Worm (Caenorhabditis elegans) whole organism, L4 larva: ENCODE data around the gene sam-4.

Experiments used
- Y105C5A.15 ChIP-seq: fragments of 200-800 bp; sonication (Bioruptor generic); IDR thresholded peaks from 2 replicates; pipeline ENCODE4 v1.3.6; 2022; ENCODE audit warnings: missing genetic modification characterization, missing compliant biosample characterization
- ZK546.5 ChIP-seq, 2 experiments: sonication (generic microtip); optimal IDR thresholded peaks; 2 replicates each; lab custom pipeline; 2017; ENCODE audit warnings: missing biosample characterization in 2 of 2, missing genetic modification characterization in 2 of 2
- aha-1 ChIP-seq: fragments of 150-350 bp; peaks from one replicate; lab custom pipeline; 2014; ENCODE audit warnings: missing biosample characterization, missing genetic modification characterization
- ceh-32 ChIP-seq: sonication (generic microtip); optimal IDR thresholded peaks from 2 replicates; lab custom pipeline; 2016; ENCODE audit warnings: mild to moderate bottlenecking, missing genetic modification characterization, missing compliant biosample characterization; ENCODE audit not compliant: poor library complexity
- ceh-44 ChIP-seq: fragments of 200-800 bp; sonication (Bioruptor generic); IDR thresholded peaks from 2 replicates; pipeline ENCODE4 v1.3.6; 2022; ENCODE audit warnings: missing genetic modification reagents, missing genetic modification characterization, missing compliant biosample characterization
- ceh-62 ChIP-seq: sonication (generic microtip); optimal IDR thresholded peaks from 2 replicates; lab custom pipeline; 2017; ENCODE audit warnings: missing biosample characterization, missing genetic modification characterization
- cey-2 ChIP-seq: sonication (generic microtip); optimal IDR thresholded peaks from 3 replicates; lab custom pipeline; 2017; ENCODE audit warnings: missing genetic modification characterization, mild to moderate bottlenecking, missing compliant biosample characterization, antibody characterized with exemption, borderline replicate concordance; ENCODE audit not compliant: insufficient read depth
- daf-19 ChIP-seq: fragments of 200-800 bp; sonication (Bioruptor generic); conservative IDR thresholded peaks from 2 replicates; pipeline ENCODE4 v1.3.6; 2022; ENCODE audit warnings: missing genetic modification characterization, missing compliant biosample characterization
- daf-8 ChIP-seq: fragments of 200-800 bp; sonication (Bioruptor generic); IDR thresholded peaks from 2 replicates; pipeline ENCODE4 v1.3.6; 2022; ENCODE audit warnings: missing genetic modification characterization, missing compliant biosample characterization
- dmd-6 ChIP-seq: fragments of 200-800 bp; sonication (Bioruptor generic); IDR thresholded peaks from 2 replicates; pipeline ENCODE4 v1.3.6; 2022; ENCODE audit warnings: missing genetic modification reagents, missing genetic modification characterization, missing compliant biosample characterization
- dmd-9 ChIP-seq: fragments of 200-800 bp; sonication (Bioruptor generic); IDR thresholded peaks from 2 replicates; pipeline ENCODE4 v1.3.6; 2022; ENCODE audit warnings: missing genetic modification reagents, missing genetic modification characterization, missing compliant biosample characterization
- dpl-1 ChIP-seq: fragments of 150-350 bp; optimal IDR thresholded peaks from 2 replicates; lab custom pipeline; 2014; ENCODE audit warnings: missing biosample characterization, missing genetic modification reagents, missing genetic modification characterization
- duxl-1 ChIP-seq: sonication (generic microtip); optimal IDR thresholded peaks from 2 replicates; lab custom pipeline; 2016; ENCODE audit warnings: mild to moderate bottlenecking, missing genetic modification characterization, moderate library complexity, missing compliant biosample characterization; ENCODE audit not compliant: poor library complexity
- fos-1 ChIP-seq: fragments of 150-350 bp; optimal IDR thresholded peaks from 2 replicates; lab custom pipeline; 2014; ENCODE audit warnings: missing biosample characterization, missing genetic modification characterization
- gei-8 ChIP-seq: fragments of 200-800 bp; sonication (Bioruptor generic); optimal IDR thresholded peaks from 2 replicates; lab custom pipeline; 2018; ENCODE audit warnings: mild to moderate bottlenecking, missing genetic modification characterization, missing compliant biosample characterization
- hif-1 ChIP-seq, 2 experiments: sonication (generic microtip); optimal IDR thresholded peaks; 2 replicates each; lab custom pipeline; 2016 to 2017; ENCODE audit warnings: missing compliant biosample characterization in 2 of 2, missing genetic modification characterization in 2 of 2, missing genetic modification reagents in 2 of 2, missing genotype in 2 of 2, mild to moderate bottlenecking in 1 of 2
- hlh-30 ChIP-seq: sonication (generic microtip); optimal IDR thresholded peaks from 2 replicates; lab custom pipeline; 2017; ENCODE audit warnings: antibody characterized with exemption, mild to moderate bottlenecking, missing genetic modification characterization, missing compliant biosample characterization; ENCODE audit not compliant: insufficient read depth
- lin-1 ChIP-seq: fragments of 200-800 bp; sonication (Bioruptor generic); IDR thresholded peaks from 2 replicates; pipeline ENCODE4 v1.3.6; 2022; ENCODE audit warnings: missing genetic modification reagents, missing genetic modification characterization, missing compliant biosample characterization
- lin-13 ChIP-seq: fragments of 150-350 bp; optimal IDR thresholded peaks from 2 replicates; lab custom pipeline; 2014; ENCODE audit warnings: missing biosample characterization, missing genetic modification reagents, missing genetic modification characterization
- lin-38 ChIP-seq: fragments of 200-800 bp; sonication (Bioruptor generic); IDR thresholded peaks from 2 replicates; pipeline ENCODE4 v1.3.6; 2022; ENCODE audit warnings: missing genetic modification reagents, missing genetic modification characterization, missing compliant biosample characterization
- lir-3 ChIP-seq: sonication (generic microtip); optimal IDR thresholded peaks from 2 replicates; lab custom pipeline; 2016; ENCODE audit warnings: mild to moderate bottlenecking, missing genetic modification characterization, missing compliant biosample characterization
- madf-5 ChIP-seq, 2 experiments: fragments of 200-800 bp; sonication (Bioruptor generic); IDR thresholded peaks; 2 replicates each; pipeline ENCODE4 v1.3.6; 2022; ENCODE audit warnings: missing compliant biosample characterization in 2 of 2, missing genetic modification characterization in 2 of 2
- mdl-1 ChIP-seq, 2 experiments: fragments of 150-350 bp in 1 of 2; sonication (generic microtip) in 1 of 2; optimal IDR thresholded peaks; 2 replicates each; lab custom pipeline; 2014 to 2017; ENCODE audit warnings: missing biosample characterization in 2 of 2, missing genetic modification characterization in 2 of 2
- mdt-29 ChIP-seq: fragments of 200-800 bp; sonication (Bioruptor generic); IDR thresholded peaks from 2 replicates; pipeline ENCODE4 v1.3.6; 2022; ENCODE audit warnings: missing genetic modification reagents, missing genetic modification characterization, missing compliant biosample characterization
- nhr-237 ChIP-seq: sonication (generic microtip); optimal IDR thresholded peaks from 2 replicates; lab custom pipeline; 2017; ENCODE audit warnings: missing biosample characterization, missing genetic modification characterization
- nhr-28 ChIP-seq: fragments of 150-350 bp; optimal IDR thresholded peaks from 2 replicates; lab custom pipeline; 2014; ENCODE audit warnings: missing biosample characterization, missing genetic modification characterization
- nhr-41 ChIP-seq: fragments of 200-800 bp; sonication (Bioruptor generic); IDR thresholded peaks from 2 replicates; pipeline ENCODE4 v1.3.6; 2022; ENCODE audit warnings: missing genetic modification reagents, missing genetic modification characterization, missing compliant biosample characterization
- nhr-42 ChIP-seq: fragments of 200-800 bp; sonication (Bioruptor generic); IDR thresholded peaks from 2 replicates; pipeline ENCODE4 v1.3.6; 2022; ENCODE audit warnings: missing genetic modification characterization, missing compliant biosample characterization
- nhr-6 ChIP-seq: fragments of 150-350 bp; optimal IDR thresholded peaks from 2 replicates; lab custom pipeline; 2014; ENCODE audit warnings: missing biosample characterization, missing genetic modification characterization
- nhr-76 ChIP-seq: fragments of 150-350 bp; optimal IDR thresholded peaks from 2 replicates; lab custom pipeline; 2014; ENCODE audit warnings: missing biosample characterization, missing genetic modification characterization
- pha-4 ChIP-seq, 2 experiments: fragments of 150-350 bp in 1 of 2; fragments of 200-800 bp in 1 of 2; sonication (Bioruptor generic) in 1 of 2; IDR thresholded peaks in 1 of 2; optimal IDR thresholded peaks in 1 of 2; 2 replicates each; pipeline versions ENCODE4 v1.3.6 to Lab custom; 2014 to 2022; ENCODE audit warnings: missing genetic modification characterization in 2 of 2, missing genetic modification reagents in 2 of 2, missing biosample characterization in 1 of 2, missing compliant biosample characterization in 1 of 2
- set-16 ChIP-seq: fragments of 200-800 bp; sonication (Bioruptor generic); IDR thresholded peaks from 2 replicates; pipeline ENCODE4 v1.3.6; 2022; ENCODE audit warnings: missing genetic modification reagents, missing genetic modification characterization, missing compliant biosample characterization
- snpc-4 ChIP-seq: fragments of 150-350 bp; optimal IDR thresholded peaks from 2 replicates; lab custom pipeline; 2014; ENCODE audit warnings: missing biosample characterization, missing genetic modification characterization
- spr-3 ChIP-seq: fragments of 200-800 bp; sonication (Bioruptor generic); optimal IDR thresholded peaks from 2 replicates; lab custom pipeline; 2018; ENCODE audit warnings: mild to moderate bottlenecking, missing genetic modification characterization, missing compliant biosample characterization
- unc-130 ChIP-seq: sonication (generic microtip); optimal IDR thresholded peaks from 2 replicates; lab custom pipeline; 2016; ENCODE audit warnings: missing genetic modification reagents, missing genetic modification characterization, missing compliant biosample characterization
- zag-1 ChIP-seq: fragments of 150-350 bp; optimal IDR thresholded peaks from 2 replicates; lab custom pipeline; 2014; ENCODE audit warnings: missing biosample characterization, missing genetic modification characterization
- zfp-2 ChIP-seq: sonication (generic microtip); optimal IDR thresholded peaks from 2 replicates; lab custom pipeline; 2016; ENCODE audit warnings: mild to moderate bottlenecking, missing genetic modification characterization, missing compliant biosample characterization
- zfp-3 ChIP-seq: fragments of 200-800 bp; sonication (Bioruptor generic); conservative IDR thresholded peaks from 2 replicates; pipeline ENCODE4 v1.3.6; 2022; ENCODE audit warnings: missing genetic modification reagents, missing genetic modification characterization, missing compliant biosample characterization
- zip-2 ChIP-seq: fragments of 150-350 bp; optimal IDR thresholded peaks from 2 replicates; lab custom pipeline; 2014; ENCODE audit warnings: missing biosample characterization, missing genetic modification characterization

Gene sam-4

ce11 chrII:5688959-5689358, 39.9 kb upstream of the sam-4 start, which contains the start of gene C25H3.11 (continued):
- TF ChIP-seq cey-2 (tag; lab: Kevin White, UChicago) = no peak
- no peak for TF ChIP-seq nhr-237 (tag; lab: Kevin White, UChicago)
- no peak for TF ChIP-seq fos-1 (tag; lab: Kevin White, UChicago)
- TF ChIP-seq hif-1 (tag; optimal IDR thresholded peaks at IDR 0.05; lab: Kevin White, UChicago) = peak in 1 of 2 experiments; percentile 52
- TF ChIP-seq dmd-6 = peak; percentile 49; the same call in 1 of the 2 replicates
- TF ChIP-seq hlh-30 (tag; lab: Kevin White, UChicago) = peak; percentile 86
- TF ChIP-seq nhr-28 (tag; lab: Kevin White, UChicago) = peak; percentile 49
- no peak for TF ChIP-seq ceh-44

- TF ChIP-seq daf-19 (GFP tag; lab: Robert Waterston, UW) = no peak
- TF ChIP-seq nhr-42 (GFP tag; lab: Robert Waterston, UW) = no peak
- no peak for TF ChIP-seq spr-3 (GFP tag; lab: Kevin White, UChicago)
- no peak for TF ChIP-seq nhr-6
- TF ChIP-seq lir-3 (tag; lab: Kevin White, UChicago) = no peak
- TF ChIP-seq mdl-1 (tag; optimal IDR thresholded peaks at IDR 0.05; lab: Kevin White, UChicago) = no peak
- TF ChIP-seq lin-38 (GFP tag; lab: Robert Waterston, UW) = no peak
- TF ChIP-seq hif-1 (tag; optimal IDR thresholded peaks at IDR 0.05; lab: Kevin White, UChicago) = no peak
Measured at ce11 chrII:5680703-5681102, 31.6 kb upstream of the sam-4 start, which contains the start of gene flp-27. Gene flp-27 (plus strand): TSS chrII:5681003.

- no peak for TF ChIP-seq Y105C5A.15 (GFP tag; lab: Robert Waterston, UW)
- no peak for TF ChIP-seq nhr-41 (GFP tag; lab: Robert Waterston, UW)
- TF ChIP-seq aha-1 = no peak
- no peak for TF ChIP-seq duxl-1
- no peak for TF ChIP-seq madf-5 (GFP tag; IDR thresholded peaks at IDR 0.05; lab: Robert Waterston, UW)
- no peak for TF ChIP-seq ceh-44
- TF ChIP-seq gei-8 = no peak
- no peak for TF ChIP-seq zag-1
- TF ChIP-seq zip-2 (tag; lab: Kevin White, UChicago) = no peak
- TF ChIP-seq mdt-29 (GFP tag; lab: Robert Waterston, UW) = no peak
- no peak for TF ChIP-seq nhr-6
- TF ChIP-seq nhr-76 (tag; lab: Kevin White, UChicago) = no peak
- TF ChIP-seq ZK546.5 (tag; optimal IDR thresholded peaks at IDR 0.05; lab: Kevin White, UChicago) = no peak
- TF ChIP-seq ceh-32 (tag; lab: Kevin White, UChicago) = no peak
- no peak for TF ChIP-seq daf-8 (GFP tag; lab: Robert Waterston, UW)
- TF ChIP-seq nhr-42 (GFP tag; lab: Robert Waterston, UW) = no peak
- TF ChIP-seq ceh-62 = no peak
- no peak for TF ChIP-seq zfp-2 (tag; lab: Kevin White, UChicago)
Measured at ce11 chrII:5669580-5669979, 20.5 kb upstream of the sam-4 start, which contains the start of gene C25H3.17. Gene C25H3.17 (minus strand): TSS chrII:5669680.

- TF ChIP-seq aha-1 = peak; percentile 50
- TF ChIP-seq nhr-42 (GFP tag; lab: Robert Waterston, UW) = no peak
Measured at ce11 chrII:5668830-5669229, 19.7 kb upstream of the sam-4 start, which contains the start of gene C25H3.7. Gene C25H3.7 (minus strand): TSS chrII:5668930.

ce11 chrII:5667540-5667939, 18.5 kb upstream of the sam-4 start:
- no peak for TF ChIP-seq unc-130 (GFP tag; lab: Kevin White, UChicago)
- TF ChIP-seq lin-1 (GFP tag; lab: Robert Waterston, UW) = no peak
- no peak for TF ChIP-seq set-16
- no peak for TF ChIP-seq lin-13
- TF ChIP-seq pha-4 (GFP tag; IDR thresholded peaks at IDR 0.05; lab: Robert Waterston, UW) = no peak
- no peak for TF ChIP-seq pha-4 (tag; optimal IDR thresholded peaks at IDR 0.05; lab: Kevin White, UChicago)
- TF ChIP-seq snpc-4 = no peak
- TF ChIP-seq gei-8 = no peak
- TF ChIP-seq nhr-28 (tag; lab: Kevin White, UChicago) = no peak
- no peak for TF ChIP-seq dpl-1 (GFP tag; lab: Kevin White, UChicago)
- TF ChIP-seq nhr-41 (GFP tag; lab: Robert Waterston, UW) = no peak
- TF ChIP-seq fos-1 (tag; lab: Kevin White, UChicago) = no peak
- TF ChIP-seq dmd-9 (GFP tag; lab: Robert Waterston, UW) = no peak
- TF ChIP-seq zfp-3 (GFP tag; lab: Robert Waterston, UW) = no peak
- no peak for TF ChIP-seq hlh-30 (tag; lab: Kevin White, UChicago)
- TF ChIP-seq aha-1 = no peak
